Worm (Caenorhabditis elegans): ENCODE data around the gene srx-7.

DNA sequence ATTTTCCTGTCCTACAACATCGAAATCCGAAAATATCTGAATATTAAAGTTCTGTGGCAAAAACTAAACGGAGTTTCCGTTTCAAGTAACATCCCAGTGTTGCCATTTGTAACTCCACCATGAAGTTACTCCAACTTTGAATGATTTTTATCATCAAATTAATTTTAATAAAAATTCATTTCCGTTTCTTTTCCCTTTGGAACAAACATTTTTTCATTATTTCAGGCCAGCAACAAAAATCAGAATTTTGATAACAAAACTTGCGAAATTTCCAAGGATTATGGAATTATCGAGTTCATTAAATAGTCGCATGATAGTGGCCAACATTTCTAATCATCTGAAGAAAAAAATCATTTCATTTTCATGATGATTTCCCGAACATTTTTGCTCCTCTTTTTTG, 2.8 kb downstream of the srx-7 start, which contains the start of gene C14C6.2:
- no peak for TF ChIP-seq ztf-29 (GFP tag; IDR thresholded peaks at IDR 0.05)
- no peak for TF ChIP-seq T22C8.4 (GFP tag; IDR thresholded peaks at IDR 0.05)
- TF ChIP-seq ztf-23 (GFP tag; IDR thresholded peaks at IDR 0.05): no peak
- TF ChIP-seq flt-1 (GFP tag; IDR thresholded peaks at IDR 0.05): no peak
- no peak for TF ChIP-seq ref-1 (GFP tag; conservative IDR thresholded peaks at IDR 0.05)
- TF ChIP-seq med-1 (GFP tag; optimal IDR thresholded peaks at IDR 0.05; ENCODE audit: insufficient read depth): no peak
- no peak for TF ChIP-seq cog-1 (tag; optimal IDR thresholded peaks at IDR 0.05)
- TF ChIP-seq klf-2 (GFP tag; conservative IDR thresholded peaks at IDR 0.05): no peak
